Worm (Caenorhabditis elegans): ENCODE data around the gene srv-34.
A peak's percentile ranks its signal among the peaks of the same experiment; 100 is the strongest.
"Not testable (repeated sequence)": the region's sequence is repeated elsewhere in the genome, so short reads cannot be mapped to it uniquely, and the experiment has no call there.

The srv-34 gene

ce11 chrV:16342258-16342618 lies 32.3 kb downstream of the srv-34 start, which contains the start of gene nhr-193 (continued):
- TF ChIP-seq dmd-8 (GFP tag; IDR thresholded peaks at IDR 0.05) = no peak
- no peak for TF ChIP-seq mes-2 (tag; optimal IDR thresholded peaks at IDR 0.05; ENCODE audit: poor library complexity, severe bottlenecking)
- TF ChIP-seq lir-3 (tag; optimal IDR thresholded peaks at IDR 0.05) = no peak
- TF ChIP-seq mdl-1 (tag; optimal IDR thresholded peaks at IDR 0.05) = peak in 1 of 2 experiments; percentile 39
- no peak for TF ChIP-seq jun-1 (tag; optimal IDR thresholded peaks at IDR 0.05)
- TF ChIP-seq nhr-77 (tag; optimal IDR thresholded peaks at IDR 0.05) = peak; percentile 1

ce11 chrV:16341497-16342257 lies 32.9 kb downstream of the srv-34 start:
- TF ChIP-seq hlh-30 (tag; optimal IDR thresholded peaks at IDR 0.05; ENCODE audit: insufficient read depth) (peak; percentile 14), T26A8.4 (GFP tag; IDR thresholded peaks at IDR 0.05) (0 out of 2 replicates have a peak, but pooled peaks have one; percentile 12), mdt-29 (GFP tag; IDR thresholded peaks at IDR 0.05) (peak; percentile 51; the same call in 1 of the 2 replicates), set-16 (GFP tag; IDR thresholded peaks at IDR 0.05) (peak; percentile 66), lim-7 (GFP tag; IDR thresholded peaks at IDR 0.05) (peak; percentile 26; the same call in 1 of the 2 replicates), dmd-6 (GFP tag; IDR thresholded peaks at IDR 0.05) (peak; percentile 43; the same call in 1 of the 2 replicates), dve-1 (tag; optimal IDR thresholded peaks at IDR 0.05; ENCODE audit: insufficient read depth) (peak; percentile 27), egl-43 (GFP tag; IDR thresholded peaks at IDR 0.05) (peak; percentile 63), daf-16 (tag; optimal IDR thresholded peaks at IDR 0.05) (peak; percentile 24), nhr-102 (tag; optimal IDR thresholded peaks at IDR 0.05) (peak; percentile 9), aha-1 (tag) (peak; percentile 92), hlh-11 (tag; optimal IDR thresholded peaks at IDR 0.05) (peak; percentile 10)
- not testable (repeated sequence) for TF ChIP-seq daf-16 (GFP tag; optimal IDR thresholded peaks at IDR 0.05)

- TF ChIP-seq tra-1 (GFP tag; IDR thresholded peaks at IDR 0.05) (0 out of 2 replicates have a peak, but pooled peaks have one; percentile 55), hlh-11 (tag; optimal IDR thresholded peaks at IDR 0.05) (peak; percentile 39), nhr-48 (tag; optimal IDR thresholded peaks at IDR 0.05) (peak; percentile 72), php-3 (GFP tag; IDR thresholded peaks at IDR 0.05) (peak; percentile 86), ZK337.2 (GFP tag; IDR thresholded peaks at IDR 0.05) (0 out of 2 replicates have a peak, but pooled peaks have one; percentile 39), arid-1 (GFP tag; conservative IDR thresholded peaks at IDR 0.05) (0 out of 2 replicates have a peak, but pooled peaks have one; percentile 57), lin-38 (GFP tag; IDR thresholded peaks at IDR 0.05) (peak; percentile 58), F26F4.8 (GFP tag; conservative IDR thresholded peaks at IDR 0.05) (0 out of 2 replicates have a peak, but pooled peaks have one; percentile 37), vab-7 (GFP tag; IDR thresholded peaks at IDR 0.05) (peak; percentile 54; the same call in 1 of the 2 replicates), dmd-6 (GFP tag; IDR thresholded peaks at IDR 0.05) (peak; percentile 66), zip-11 (GFP tag; IDR thresholded peaks at IDR 0.05) (0 out of 2 replicates have a peak, but pooled peaks have one; percentile 26), lim-7 (GFP tag; IDR thresholded peaks at IDR 0.05) (peak; percentile 65), hlh-30 (tag; optimal IDR thresholded peaks at IDR 0.05; ENCODE audit: insufficient read depth) (peak; percentile 8), snpc-1.2 (GFP tag; IDR thresholded peaks at IDR 0.05) (peak; percentile 76), aha-1 (tag) (peak; percentile 15), dve-1 (tag; optimal IDR thresholded peaks at IDR 0.05; ENCODE audit: insufficient read depth) (peak; percentile 38), pha-4 (GFP tag; IDR thresholded peaks at IDR 0.05) (peak; percentile 68; the same call in 1 of the 2 replicates), daf-16 (tag; optimal IDR thresholded peaks at IDR 0.05) (peak; percentile 73), Y105C5A.15 (GFP tag; IDR thresholded peaks at IDR 0.05) (0 out of 2 replicates have a peak, but pooled peaks have one; percentile 60), nhr-102 (tag; optimal IDR thresholded peaks at IDR 0.05) (peak; percentile 44), unc-130 (GFP tag; optimal IDR thresholded peaks at IDR 0.05) (peak; percentile 1)
- not testable (repeated sequence) for TF ChIP-seq pha-4 (tag; optimal IDR thresholded peaks at IDR 0.05); daf-16 (GFP tag; optimal IDR thresholded peaks at IDR 0.05)
These were observed 36.1 kb downstream of the srv-34 start, which contains the start of gene slc-9B.2 for ce11 chrV:16338287-16339092. TSS of gene slc-9B.2 (plus strand) at chrV:16339042.
